Worm (Caenorhabditis elegans) whole organism, L2 larva: ENCODE measurements around the gene F20E11.7.
"Not testable (repeated sequence)": the region's sequence is repeated elsewhere in the genome, so short reads cannot be mapped to it uniquely, and the experiment has no call there.

Experiments used
- F13H6.1 ChIP-seq: sonication (generic microtip); optimal IDR thresholded peaks from 2 replicates; lab custom pipeline; 2016; ENCODE audit warnings: missing genetic modification characterization, missing compliant biosample characterization
- R02D3.7 ChIP-seq: fragments of 150-350 bp; optimal IDR thresholded peaks from 2 replicates; lab custom pipeline; 2014; ENCODE audit warnings: missing biosample characterization, missing genetic modification characterization
- Y55F3AM.14 ChIP-seq: fragments of 200-800 bp; sonication (Bioruptor generic); optimal IDR thresholded peaks from 2 replicates; lab custom pipeline; 2018; ENCODE audit warnings: mild to moderate bottlenecking, missing genetic modification characterization, missing compliant biosample characterization
- ZK546.5 ChIP-seq: sonication (generic microtip); optimal IDR thresholded peaks from 2 replicates; lab custom pipeline; 2017; ENCODE audit warnings: missing biosample characterization, missing genetic modification characterization
- alr-1 ChIP-seq: fragments of 150-350 bp; optimal IDR thresholded peaks from 2 replicates; lab custom pipeline; 2014; ENCODE audit warnings: missing biosample characterization, missing genetic modification characterization
- blmp-1 ChIP-seq: sonication (generic microtip); optimal IDR thresholded peaks from 2 replicates; lab custom pipeline; 2017; ENCODE audit warnings: missing genetic modification characterization, mild to moderate bottlenecking, missing compliant biosample characterization, antibody characterized with exemption, moderate library complexity; ENCODE audit not compliant: insufficient read depth
- ceh-16 ChIP-seq: fragments of 150-350 bp; optimal IDR thresholded peaks from 2 replicates; lab custom pipeline; 2014; ENCODE audit warnings: missing biosample characterization, missing genetic modification characterization
- ceh-82 ChIP-seq: fragments of 150-350 bp; optimal IDR thresholded peaks from 2 replicates; lab custom pipeline; 2014; ENCODE audit warnings: missing biosample characterization, missing genetic modification characterization
- crh-2 ChIP-seq: sonication (generic microtip); optimal IDR thresholded peaks from 2 replicates; lab custom pipeline; 2017; ENCODE audit warnings: missing biosample characterization, missing genetic modification characterization
- dmd-4 ChIP-seq: sonication (generic microtip); optimal IDR thresholded peaks from 2 replicates; lab custom pipeline; 2017; ENCODE audit warnings: missing biosample characterization, missing genetic modification characterization
- egl-27 ChIP-seq: sonication (generic microtip); optimal IDR thresholded peaks from 3 replicates; lab custom pipeline; 2017; ENCODE audit warnings: missing biosample characterization, missing genetic modification reagents, missing genetic modification characterization
- elt-3 ChIP-seq: sonication (generic microtip); optimal IDR thresholded peaks from 2 replicates; lab custom pipeline; 2017; ENCODE audit warnings: missing biosample characterization, missing genetic modification characterization
- fos-1 ChIP-seq: fragments of 150-350 bp; optimal IDR thresholded peaks from 2 replicates; lab custom pipeline; 2014; ENCODE audit warnings: missing biosample characterization, missing genetic modification characterization
- lin-11 ChIP-seq: fragments of 150-350 bp; sonication (generic microtip); optimal IDR thresholded peaks from 2 replicates; lab custom pipeline; 2014; ENCODE audit warnings: missing biosample characterization, missing genetic modification characterization, inconsistent platforms, mixed read lengths
- lin-39 ChIP-seq: fragments of 150-350 bp; optimal IDR thresholded peaks from 2 replicates; lab custom pipeline; 2014; ENCODE audit warnings: missing biosample characterization, missing genetic modification reagents, missing genetic modification characterization
- mab-5 ChIP-seq: fragments of 150-350 bp; optimal IDR thresholded peaks from 2 replicates; lab custom pipeline; 2014; ENCODE audit warnings: missing biosample characterization, missing genetic modification characterization
- mbf-1 ChIP-seq: sonication (generic microtip); optimal IDR thresholded peaks from 2 replicates; lab custom pipeline; 2017; ENCODE audit warnings: missing biosample characterization, missing genetic modification characterization
- mdl-1 ChIP-seq, 2 experiments: fragments of 150-350 bp in 1 of 2; sonication (generic microtip) in 1 of 2; optimal IDR thresholded peaks; 2 replicates each; lab custom pipeline; 2017; ENCODE audit warnings: missing biosample characterization in 2 of 2, missing genetic modification characterization in 2 of 2
- nhr-10 ChIP-seq: sonication (generic microtip); optimal IDR thresholded peaks from 2 replicates; lab custom pipeline; 2017; ENCODE audit warnings: missing biosample characterization, missing genetic modification characterization
- nhr-11 ChIP-seq: fragments of 150-350 bp; optimal IDR thresholded peaks from 2 replicates; lab custom pipeline; 2014; ENCODE audit warnings: missing biosample characterization, missing genetic modification characterization
- nhr-12 ChIP-seq: fragments of 150-350 bp; optimal IDR thresholded peaks from 2 replicates; lab custom pipeline; 2014; ENCODE audit warnings: missing biosample characterization, missing genetic modification characterization
- nhr-21 ChIP-seq: fragments of 150-350 bp; optimal IDR thresholded peaks from 2 replicates; lab custom pipeline; 2014; ENCODE audit warnings: missing biosample characterization, missing genetic modification characterization
- nhr-23 ChIP-seq: fragments of 150-350 bp; optimal IDR thresholded peaks from 2 replicates; lab custom pipeline; 2014; ENCODE audit warnings: missing biosample characterization, missing genetic modification reagents, missing genetic modification characterization
- nhr-237 ChIP-seq: fragments of 150-350 bp; optimal IDR thresholded peaks from 2 replicates; lab custom pipeline; 2014; ENCODE audit warnings: missing biosample characterization, missing genetic modification characterization
- nhr-6 ChIP-seq: fragments of 150-350 bp; optimal IDR thresholded peaks from 2 replicates; lab custom pipeline; 2014; ENCODE audit warnings: missing biosample characterization, missing genetic modification characterization
- skn-1 ChIP-seq: sonication (generic microtip); optimal IDR thresholded peaks from 2 replicates; lab custom pipeline; 2017; ENCODE audit warnings: missing biosample characterization, missing genetic modification characterization
- sma-3 ChIP-seq: sonication (generic microtip); optimal IDR thresholded peaks from 2 replicates; lab custom pipeline; 2016; ENCODE audit warnings: missing genetic modification reagents, missing genetic modification characterization, missing compliant biosample characterization
- sma-9 ChIP-seq, 2 experiments: fragments of 150-350 bp in 1 of 2; sonication (generic microtip) in 1 of 2; optimal IDR thresholded peaks; 2 replicates each; lab custom pipeline; 2014 to 2016; ENCODE audit warnings: missing genetic modification characterization in 2 of 2, mild to moderate bottlenecking in 1 of 2, missing biosample characterization in 1 of 2, missing compliant biosample characterization in 1 of 2, missing genetic modification reagents in 1 of 2, moderate library complexity in 1 of 2
- snpc-4 ChIP-seq: fragments of 150-350 bp; optimal IDR thresholded peaks from 2 replicates; lab custom pipeline; 2014; ENCODE audit warnings: missing biosample characterization, missing genetic modification characterization
- unc-39 ChIP-seq: fragments of 150-350 bp; optimal IDR thresholded peaks from 2 replicates; lab custom pipeline; 2014; ENCODE audit warnings: missing biosample characterization, missing genetic modification characterization
- unc-55 ChIP-seq: fragments of 150-350 bp; sonication (generic microtip); optimal IDR thresholded peaks from 3 replicates; lab custom pipeline; 2014; ENCODE audit warnings: missing biosample characterization, missing genetic modification reagents, missing genetic modification characterization
- unc-62 ChIP-seq: fragments of 150-350 bp; optimal IDR thresholded peaks from 2 replicates; lab custom pipeline; 2014; ENCODE audit warnings: missing biosample characterization, missing genetic modification reagents, missing genetic modification characterization
- zag-1 ChIP-seq: fragments of 150-350 bp; optimal IDR thresholded peaks from 2 replicates; lab custom pipeline; 2014; ENCODE audit warnings: missing biosample characterization, missing genetic modification characterization
- ztf-1 ChIP-seq: fragments of 200-800 bp; sonication (Bioruptor generic); conservative IDR thresholded peaks from 2 replicates; pipeline ENCODE4 v1.3.6; 2022; ENCODE audit warnings: missing genetic modification characterization, missing compliant biosample characterization
- ztf-11 ChIP-seq: sonication (generic microtip); optimal IDR thresholded peaks from 2 replicates; lab custom pipeline; 2017; ENCODE audit warnings: missing biosample characterization, missing genetic modification characterization
- ztf-4 ChIP-seq: fragments of 150-350 bp; optimal IDR thresholded peaks from 2 replicates; lab custom pipeline; 2014; ENCODE audit warnings: missing biosample characterization, missing genetic modification characterization

The F20E11.7 gene

ce11 chrV:17456197-17456596 lies 8.2 kb upstream of the F20E11.7 start, which contains the start of gene srh-203:
srh-203 (minus strand) TSS chrV:17456297.
- TF ChIP-seq ZK546.5 (tag; lab: Kevin White, UChicago); ztf-1 (GFP tag; lab: Robert Waterston, UW); unc-39 (tag; lab: Kevin White, UChicago): not testable (repeated sequence)

ce11 chrV:17458069-17458468 lies 6.3 kb upstream of the F20E11.7 start, which contains the start of gene str-200:
str-200 (minus strand) TSS chrV:17458169.
- TF ChIP-seq ZK546.5 (tag; lab: Kevin White, UChicago) (no peak), nhr-237 (tag; lab: Kevin White, UChicago) (no peak), nhr-6 (tag; lab: Kevin White, UChicago) (no peak), nhr-11 (tag; lab: Kevin White, UChicago) (no peak), sma-9 (GFP tag; optimal IDR thresholded peaks at IDR 0.05; lab: Kevin White, UChicago) (no peak), sma-9 (tag; optimal IDR thresholded peaks at IDR 0.05; lab: Kevin White, UChicago) (no peak), ceh-16 (tag; lab: Kevin White, UChicago) (no peak), ztf-11 (no peak), unc-62 (GFP tag; lab: Kevin White, UChicago) (no peak), Y55F3AM.14 (GFP tag; lab: Kevin White, UChicago) (no peak)

DNA sequence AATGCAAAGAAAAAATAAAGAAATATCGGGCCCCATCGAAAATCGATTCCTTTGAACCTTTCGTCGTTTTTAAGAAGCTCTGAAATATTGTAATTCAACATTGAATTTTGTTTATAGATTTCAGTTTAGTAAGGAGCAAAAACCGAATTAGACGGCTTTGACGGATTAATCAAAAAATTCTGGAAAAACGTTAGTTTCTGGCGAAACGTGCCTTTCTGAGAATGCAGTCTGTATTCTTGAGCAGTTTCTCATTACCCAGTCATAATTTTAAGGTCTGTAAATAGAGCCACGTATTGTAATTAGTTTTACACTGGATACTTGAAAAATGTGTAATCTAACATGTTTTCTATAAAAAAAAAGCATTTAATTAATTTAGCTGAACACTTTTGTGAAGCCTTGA lies 4.3 kb upstream of the F20E11.7 start, which contains the start of gene srz-48:
srz-48 (minus strand) TSS at position 101 of the 400 bp plus-strand sequence.
- TF ChIP-seq zag-1 (tag; lab: Kevin White, UChicago): no peak

- TF ChIP-seq sma-3 (GFP tag; lab: Kevin White, UChicago): no peak
- TF ChIP-seq elt-3: no peak
- no peak for TF ChIP-seq ceh-82 (tag; lab: Kevin White, UChicago)
- TF ChIP-seq skn-1 (tag; lab: Kevin White, UChicago): no peak
- no peak for TF ChIP-seq snpc-4
- TF ChIP-seq egl-27 (tag; lab: Kevin White, UChicago): no peak
- no peak for TF ChIP-seq fos-1
- TF ChIP-seq ztf-1 (GFP tag; lab: Robert Waterston, UW): no peak
- no peak for TF ChIP-seq dmd-4 (tag; lab: Kevin White, UChicago)
- no peak for TF ChIP-seq R02D3.7 (tag; lab: Kevin White, UChicago)
- TF ChIP-seq mab-5 (tag; lab: Kevin White, UChicago): no peak
- TF ChIP-seq nhr-12: no peak
- TF ChIP-seq F13H6.1: no peak
- TF ChIP-seq blmp-1 (tag; lab: Kevin White, UChicago): no peak
- TF ChIP-seq mbf-1 (tag; lab: Kevin White, UChicago): no peak
These were observed 2.4 kb downstream of the F20E11.7 start, which contains the start of gene srw-72 for ce11 chrV:17466751-17467150. srw-72 (plus strand) TSS chrV:17467051.

DNA sequence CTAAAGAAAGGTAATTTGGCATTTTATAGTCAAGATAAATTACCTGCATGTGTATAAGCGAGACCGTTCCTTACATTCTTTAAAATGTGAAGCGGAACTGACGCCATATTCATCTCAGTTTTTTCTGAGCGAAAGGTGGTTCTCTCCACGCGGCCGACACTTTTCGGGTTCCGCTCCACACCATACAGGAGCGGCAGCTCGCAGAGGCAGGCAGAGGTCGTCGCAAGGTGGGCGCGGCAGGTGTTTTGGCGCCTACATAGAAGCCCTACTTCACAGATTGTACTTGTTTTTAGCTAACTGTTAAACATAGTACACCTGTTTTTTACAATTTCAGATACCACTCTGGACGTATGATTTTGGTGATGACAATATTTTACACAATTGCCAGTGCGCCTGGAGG lies 3.5 kb downstream of the F20E11.7 start:
- TF ChIP-seq skn-1 (tag; lab: Kevin White, UChicago) (no peak), lin-39 (no peak), egl-27 (tag; lab: Kevin White, UChicago) (no peak), nhr-21 (no peak), ztf-11 (no peak), mab-5 (tag; lab: Kevin White, UChicago) (no peak), mdl-1 (tag; optimal IDR thresholded peaks at IDR 0.05; lab: Kevin White, UChicago) (no peak)

ce11 chrV:17469180-17469579 lies 4.8 kb downstream of the F20E11.7 start, which contains the start of gene F20E11.17:
F20E11.17 (minus strand) TSS chrV:17469280.
- TF ChIP-seq nhr-12 (no peak), nhr-10 (tag; lab: Kevin White, UChicago) (no peak), nhr-21 (no peak), mab-5 (tag; lab: Kevin White, UChicago) (no peak), sma-9 (GFP tag; optimal IDR thresholded peaks at IDR 0.05; lab: Kevin White, UChicago) (no peak), sma-9 (tag; optimal IDR thresholded peaks at IDR 0.05; lab: Kevin White, UChicago) (no peak), unc-62 (GFP tag; lab: Kevin White, UChicago) (no peak), ztf-4 (tag; lab: Kevin White, UChicago) (no peak), skn-1 (tag; lab: Kevin White, UChicago) (no peak), unc-55 (GFP tag; lab: Kevin White, UChicago) (no peak), nhr-23 (tag; lab: Kevin White, UChicago) (no peak), alr-1 (no peak), ZK546.5 (tag; lab: Kevin White, UChicago) (no peak), zag-1 (tag; lab: Kevin White, UChicago) (no peak), lin-11 (no peak), mbf-1 (tag; lab: Kevin White, UChicago) (no peak), lin-39 (no peak), nhr-11 (tag; lab: Kevin White, UChicago) (no peak), crh-2 (tag; lab: Kevin White, UChicago) (no peak), F13H6.1 (no peak)
